Worm (Caenorhabditis elegans) whole organism, young adult: Measurements from ENCODE around the gene sqv-3.

Experiments used
- F23B12.7 ChIP-seq: sonication (generic microtip); optimal IDR thresholded peaks from 2 replicates; lab custom pipeline; 2017; ENCODE audit warnings: missing genetic modification characterization, mild to moderate bottlenecking, missing compliant biosample characterization, antibody characterized with exemption, moderate library complexity; ENCODE audit not compliant: insufficient read depth
- F33H1.4 ChIP-seq: fragments of 200-800 bp; sonication (Bioruptor generic); IDR thresholded peaks from 2 replicates; pipeline ENCODE4 v1.3.6; 2022; ENCODE audit warnings: missing genetic modification reagents, missing genetic modification characterization, missing compliant biosample characterization
- F49E8.2 ChIP-seq: sonication (generic microtip); optimal IDR thresholded peaks from 3 replicates; lab custom pipeline; 2017; ENCODE audit warnings: missing genetic modification characterization, mild to moderate bottlenecking, missing compliant biosample characterization, antibody characterized with exemption, moderate library complexity; ENCODE audit not compliant: insufficient read depth
- F52B5.7 ChIP-seq: sonication (generic microtip); optimal IDR thresholded peaks from 2 replicates; lab custom pipeline; 2016; ENCODE audit warnings: mild to moderate bottlenecking, missing genetic modification characterization, missing compliant biosample characterization
- F57C9.4 ChIP-seq: sonication (generic microtip); optimal IDR thresholded peaks from 2 replicates; lab custom pipeline; 2017; ENCODE audit warnings: mild to moderate bottlenecking, missing genetic modification characterization, missing compliant biosample characterization
- K11D2.4 ChIP-seq: fragments of 200-800 bp; sonication (Bioruptor generic); IDR thresholded peaks from 2 replicates; pipeline ENCODE4 v1.3.6; 2022; ENCODE audit warnings: missing genetic modification reagents, missing genetic modification characterization, missing compliant biosample characterization
- K12H6.12 ChIP-seq: fragments of 200-800 bp; sonication (Bioruptor generic); optimal IDR thresholded peaks from 2 replicates; lab custom pipeline; 2018; ENCODE audit warnings: mild to moderate bottlenecking, missing genetic modification characterization, missing compliant biosample characterization
- Y53F4B.3 ChIP-seq: fragments of 200-800 bp; sonication (Bioruptor generic); IDR thresholded peaks from 2 replicates; pipeline ENCODE4 v1.3.6; 2022; ENCODE audit warnings: missing genetic modification reagents, missing genetic modification characterization, missing compliant biosample characterization
- Y67H2A.10 ChIP-seq: fragments of 200-800 bp; sonication (Bioruptor generic); conservative IDR thresholded peaks from 2 replicates; pipeline ENCODE4 v1.3.6; 2022; ENCODE audit warnings: missing genetic modification reagents, missing genetic modification characterization, missing compliant biosample characterization
- ZK185.1 ChIP-seq: sonication (generic microtip); optimal IDR thresholded peaks from 2 replicates; lab custom pipeline; 2016; ENCODE audit warnings: mild to moderate bottlenecking, missing genetic modification characterization, missing compliant biosample characterization; ENCODE audit not compliant: poor library complexity, severe bottlenecking
- akir-1 ChIP-seq: fragments of 200-800 bp; sonication (Bioruptor generic); optimal IDR thresholded peaks from 2 replicates; lab custom pipeline; 2018; ENCODE audit warnings: mild to moderate bottlenecking, missing genetic modification characterization, moderate library complexity, missing compliant biosample characterization
- aptf-2 ChIP-seq: fragments of 200-800 bp; sonication (Bioruptor generic); conservative IDR thresholded peaks from 2 replicates; pipeline ENCODE4 v1.3.6; 2022; ENCODE audit warnings: missing genetic modification reagents, missing genetic modification characterization, missing compliant biosample characterization
- attf-6 ChIP-seq: fragments of 200-800 bp; sonication (Bioruptor generic); IDR thresholded peaks from 2 replicates; pipeline ENCODE4 v1.3.6; 2022; ENCODE audit warnings: missing genetic modification reagents, missing genetic modification characterization, missing compliant biosample characterization
- bed-2 ChIP-seq: fragments of 200-800 bp; sonication (Bioruptor generic); IDR thresholded peaks from 2 replicates; pipeline ENCODE4 v1.3.6; 2022; ENCODE audit warnings: missing genetic modification reagents, missing genetic modification characterization, missing compliant biosample characterization
- ccch-3 ChIP-seq: fragments of 200-800 bp; sonication (Bioruptor generic); optimal IDR thresholded peaks from 2 replicates; lab custom pipeline; 2018; ENCODE audit warnings: mild to moderate bottlenecking, missing genetic modification characterization, missing compliant biosample characterization
- cebp-2 ChIP-seq: fragments of 200-800 bp; sonication (Bioruptor generic); IDR thresholded peaks from 2 replicates; pipeline ENCODE4 v1.3.6; 2022; ENCODE audit warnings: missing genetic modification characterization, missing compliant biosample characterization
- ceh-100 ChIP-seq: fragments of 200-800 bp; sonication (Bioruptor generic); IDR thresholded peaks from 2 replicates; pipeline ENCODE4 v1.3.6; 2022; ENCODE audit warnings: missing genetic modification reagents, missing genetic modification characterization, missing compliant biosample characterization
- ceh-58 ChIP-seq: fragments of 200-800 bp; sonication (Bioruptor generic); IDR thresholded peaks from 2 replicates; pipeline ENCODE4 v1.3.6; 2022; ENCODE audit warnings: missing genetic modification characterization, missing compliant biosample characterization
- ceh-91 ChIP-seq: fragments of 200-800 bp; sonication (Bioruptor generic); IDR thresholded peaks from 2 replicates; pipeline ENCODE4 v1.3.6; 2022; ENCODE audit warnings: missing genetic modification reagents, missing genetic modification characterization, missing compliant biosample characterization
- die-1 ChIP-seq: sonication (generic microtip); optimal IDR thresholded peaks from 2 replicates; lab custom pipeline; 2016; ENCODE audit warnings: missing genotype, mild to moderate bottlenecking, missing genetic modification characterization, missing compliant biosample characterization
- dox-1 ChIP-seq: fragments of 200-800 bp; sonication (Bioruptor generic); IDR thresholded peaks from 2 replicates; pipeline ENCODE4 v1.3.6; 2022; ENCODE audit warnings: missing genetic modification reagents, missing genetic modification characterization, missing compliant biosample characterization
- dpl-1 ChIP-seq: fragments of 150-350 bp; optimal IDR thresholded peaks from 2 replicates; lab custom pipeline; 2014; ENCODE audit warnings: missing biosample characterization, missing genetic modification reagents, missing genetic modification characterization
- egrh-3 ChIP-seq: fragments of 200-800 bp; sonication (Bioruptor generic); IDR thresholded peaks from 2 replicates; pipeline ENCODE4 v1.3.6; 2022; ENCODE audit warnings: missing genetic modification reagents, missing genetic modification characterization, missing compliant biosample characterization
- ets-4 ChIP-seq: fragments of 200-800 bp; sonication (Bioruptor generic); optimal IDR thresholded peaks from 2 replicates; lab custom pipeline; 2018; ENCODE audit warnings: mild to moderate bottlenecking, missing genetic modification characterization, missing compliant biosample characterization
- gei-17 ChIP-seq: fragments of 200-800 bp; sonication (Bioruptor generic); optimal IDR thresholded peaks from 2 replicates; lab custom pipeline; 2018; ENCODE audit warnings: mild to moderate bottlenecking, missing genetic modification characterization, missing compliant biosample characterization
- him-1 ChIP-seq: sonication (generic microtip); optimal IDR thresholded peaks from 2 replicates; lab custom pipeline; 2016; ENCODE audit warnings: missing genotype, missing genetic modification reagents, missing genetic modification characterization, missing compliant biosample characterization
- hsf-1 ChIP-seq: fragments of 200-800 bp; sonication (Bioruptor generic); IDR thresholded peaks from 2 replicates; pipeline ENCODE4 v1.3.6; 2022; ENCODE audit warnings: missing genetic modification reagents, missing genetic modification characterization, missing compliant biosample characterization
- lag-1 ChIP-seq: fragments of 200-800 bp; sonication (Bioruptor generic); IDR thresholded peaks from 2 replicates; pipeline ENCODE4 v1.3.6; 2022; ENCODE audit warnings: missing genetic modification reagents, missing genetic modification characterization, missing compliant biosample characterization
- lin-26 ChIP-seq: fragments of 200-800 bp; sonication (Bioruptor generic); IDR thresholded peaks from 2 replicates; pipeline ENCODE4 v1.3.6; 2022; ENCODE audit warnings: missing genetic modification reagents, missing genetic modification characterization, missing compliant biosample characterization
- lir-1 ChIP-seq: fragments of 200-800 bp; sonication (Bioruptor generic); conservative IDR thresholded peaks from 2 replicates; pipeline ENCODE4 v1.3.6; 2022; ENCODE audit warnings: missing genetic modification reagents, missing genetic modification characterization, missing compliant biosample characterization
- madf-10 ChIP-seq: sonication (generic microtip); optimal IDR thresholded peaks from 2 replicates; lab custom pipeline; 2016; ENCODE audit warnings: mild to moderate bottlenecking, missing genetic modification characterization, missing compliant biosample characterization
- madf-8 ChIP-seq: fragments of 200-800 bp; sonication (Bioruptor generic); conservative IDR thresholded peaks from 2 replicates; pipeline ENCODE4 v1.3.6; 2022; ENCODE audit warnings: missing genetic modification reagents, missing genetic modification characterization, missing compliant biosample characterization
- mcd-1 ChIP-seq: fragments of 200-800 bp; sonication (Bioruptor generic); IDR thresholded peaks from 2 replicates; pipeline ENCODE4 v1.3.6; 2022; ENCODE audit warnings: missing genetic modification reagents, missing genetic modification characterization, missing compliant biosample characterization
- mxl-1 ChIP-seq: sonication (generic microtip); optimal IDR thresholded peaks from 2 replicates; lab custom pipeline; 2016; ENCODE audit warnings: missing genetic modification characterization, missing compliant biosample characterization
- nfyb-1 ChIP-seq: fragments of 200-800 bp; sonication (Bioruptor generic); IDR thresholded peaks from 2 replicates; pipeline ENCODE4 v1.3.6; 2022; ENCODE audit warnings: missing genetic modification reagents, missing genetic modification characterization, missing compliant biosample characterization
- nhr-120 ChIP-seq: fragments of 200-800 bp; sonication (Bioruptor generic); IDR thresholded peaks from 2 replicates; pipeline ENCODE4 v1.3.6; 2022; ENCODE audit warnings: missing genetic modification characterization, missing compliant biosample characterization
- nhr-80 ChIP-seq: sonication (generic microtip); optimal IDR thresholded peaks from 2 replicates; lab custom pipeline; 2016; ENCODE audit warnings: missing genetic modification characterization, missing compliant biosample characterization
- nhr-90 ChIP-seq: sonication (generic microtip); optimal IDR thresholded peaks from 2 replicates; lab custom pipeline; 2016; ENCODE audit warnings: missing genotype, mild to moderate bottlenecking, missing genetic modification characterization, missing compliant biosample characterization
- pbrm-1 ChIP-seq: fragments of 200-800 bp; sonication (Bioruptor generic); IDR thresholded peaks from 2 replicates; pipeline ENCODE4 v1.3.6; 2022; ENCODE audit warnings: missing genetic modification reagents, missing genetic modification characterization, missing compliant biosample characterization
- rec-8 ChIP-seq, 2 experiments: sonication (generic microtip); optimal IDR thresholded peaks; 2 replicates each; lab custom pipeline; 2016; ENCODE audit warnings: mild to moderate bottlenecking in 2 of 2, missing genetic modification characterization in 2 of 2, missing genetic modification reagents in 2 of 2, missing genotype in 2 of 2, missing biosample characterization in 1 of 2, missing compliant biosample characterization in 1 of 2, moderate library complexity in 1 of 2
- sdz-38 ChIP-seq: sonication (generic microtip); optimal IDR thresholded peaks from 2 replicates; lab custom pipeline; 2016; ENCODE audit warnings: missing genotype, missing genetic modification characterization, missing compliant biosample characterization
- snpc-1.1 ChIP-seq: sonication (generic microtip); optimal IDR thresholded peaks from 2 replicates; lab custom pipeline; 2017; ENCODE audit warnings: missing genetic modification characterization, mild to moderate bottlenecking, missing compliant biosample characterization, antibody characterized with exemption, moderate library complexity, missing genotype, missing genetic modification reagents; ENCODE audit not compliant: insufficient read depth
- snpc-1.3 ChIP-seq: sonication (generic microtip); optimal IDR thresholded peaks from 2 replicates; lab custom pipeline; 2017; ENCODE audit warnings: missing genetic modification characterization, mild to moderate bottlenecking, missing compliant biosample characterization, antibody characterized with exemption, moderate library complexity, missing genotype, missing genetic modification reagents; ENCODE audit not compliant: insufficient read depth
- snpc-4 ChIP-seq, 5 experiments: fragments of 150-350 bp in 1 of 5; sonication (generic microtip) in 4 of 5; optimal IDR thresholded peaks; 2 replicates each; lab custom pipeline; 2014 to 2018; ENCODE audit warnings: missing genetic modification characterization in 5 of 5, missing biosample characterization in 3 of 5, antibody characterized with exemption in 2 of 5, mild to moderate bottlenecking in 2 of 5, missing compliant biosample characterization in 2 of 5, missing genotype in 2 of 5, moderate library complexity in 2 of 5, missing genetic modification reagents in 1 of 5
- xnd-1 ChIP-seq: sonication (generic microtip); optimal IDR thresholded peaks from 2 replicates; lab custom pipeline; 2016; ENCODE audit warnings: missing genotype, missing genetic modification reagents, missing genetic modification characterization, missing compliant biosample characterization
- ztf-26 ChIP-seq: sonication (generic microtip); optimal IDR thresholded peaks from 2 replicates; lab custom pipeline; 2017; ENCODE audit warnings: missing genetic modification characterization, missing compliant biosample characterization
- ztf-28 ChIP-seq: fragments of 200-800 bp; sonication (Bioruptor generic); IDR thresholded peaks from 2 replicates; pipeline ENCODE4 v1.3.6; 2022; ENCODE audit warnings: missing genetic modification reagents, missing genetic modification characterization, missing compliant biosample characterization
- ztf-6 ChIP-seq: fragments of 200-800 bp; sonication (Bioruptor generic); IDR thresholded peaks from 2 replicates; pipeline ENCODE4 v1.3.6; 2022; ENCODE audit warnings: missing genetic modification reagents, missing genetic modification characterization, missing compliant biosample characterization

Gene sqv-3

DNA sequence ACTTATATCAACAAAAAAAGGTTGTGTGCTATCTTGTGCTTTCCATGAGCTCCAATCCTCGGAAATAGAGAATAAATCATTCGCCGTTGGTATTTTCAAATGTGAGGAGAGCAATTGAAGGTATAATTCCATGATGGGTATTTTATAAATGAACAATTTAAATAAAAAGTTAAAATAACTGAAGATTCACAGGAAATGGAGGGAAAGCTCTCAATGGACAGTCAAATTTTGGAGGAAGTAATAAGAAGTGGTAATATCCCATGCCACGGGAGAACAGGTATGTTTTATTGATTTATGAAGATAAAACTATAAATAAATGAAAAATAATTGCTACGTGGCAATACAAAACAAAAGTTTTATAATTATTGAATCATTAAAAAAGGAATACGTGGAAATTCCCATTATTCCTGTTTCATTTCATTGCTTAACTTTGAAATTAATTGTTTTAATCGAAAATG, 3.0 kb upstream of the sqv-3 start (continued):
- TF ChIP-seq dpl-1 (GFP tag; lab: Kevin White, UChicago) (no peak), madf-10 (no peak), snpc-1.3 (tag; lab: Kevin White, UChicago) (no peak), snpc-4 (GFP tag; optimal IDR thresholded peaks at IDR 0.05; lab: Kevin White, UChicago) (no peak), snpc-4 (tag; optimal IDR thresholded peaks at IDR 0.05; lab: Kevin White, UChicago) (peak in 1 of 4 experiments; percentile 2), snpc-1.1 (no peak), F57C9.4 (peak; percentile 80), ceh-58 (GFP tag; lab: Robert Waterston, UW) (0 out of 2 replicates have a peak, but pooled peaks have one; percentile 60), gei-17 (peak; percentile 3), lag-1 (GFP tag; lab: Robert Waterston, UW) (no peak), attf-6 (GFP tag; lab: Robert Waterston, UW) (no peak), cebp-2 (GFP tag; lab: Robert Waterston, UW) (0 out of 2 replicates have a peak, but pooled peaks have one; percentile 36), lin-26 (no peak), ztf-6 (GFP tag; lab: Robert Waterston, UW) (no peak), xnd-1 (tag; lab: Kevin White, UChicago) (no peak), mxl-1 (tag; lab: Kevin White, UChicago) (no peak), ceh-91 (no peak), die-1 (tag; lab: Kevin White, UChicago) (no peak), pbrm-1 (0 out of 2 replicates have a peak, but pooled peaks have one; percentile 15), K12H6.12 (no peak), nhr-80 (tag; lab: Kevin White, UChicago) (no peak), mcd-1 (GFP tag; lab: Robert Waterston, UW) (no peak), rec-8 (tag; optimal IDR thresholded peaks at IDR 0.05; lab: Kevin White, UChicago) (no peak), nhr-90 (tag; lab: Kevin White, UChicago) (no peak), him-1 (tag; lab: Kevin White, UChicago) (no peak), egrh-3 (no peak), sdz-38 (no peak), akir-1 (GFP tag; lab: Kevin White, UChicago) (no peak), Y53F4B.3 (GFP tag; lab: Robert Waterston, UW) (no peak), ets-4 (GFP tag; lab: Kevin White, UChicago) (no peak), madf-8 (GFP tag; lab: Robert Waterston, UW) (no peak), ZK185.1 (tag; lab: Kevin White, UChicago) (no peak), dox-1 (GFP tag; lab: Robert Waterston, UW) (no peak), nhr-120 (GFP tag; lab: Robert Waterston, UW) (no peak), F33H1.4 (GFP tag; lab: Robert Waterston, UW) (no peak), aptf-2 (GFP tag; lab: Robert Waterston, UW) (no peak), ccch-3 (GFP tag; lab: Kevin White, UChicago) (no peak), bed-2 (GFP tag; lab: Robert Waterston, UW) (no peak), nfyb-1 (GFP tag; lab: Robert Waterston, UW) (no peak), F52B5.7 (tag; lab: Kevin White, UChicago) (no peak), F23B12.7 (tag; lab: Kevin White, UChicago) (no peak), ztf-28 (no peak), Y67H2A.10 (no peak), K11D2.4 (GFP tag; lab: Robert Waterston, UW) (no peak), lir-1 (GFP tag; lab: Robert Waterston, UW) (no peak), ztf-26 (tag; lab: Kevin White, UChicago) (no peak), hsf-1 (GFP tag; lab: Robert Waterston, UW) (0 out of 2 replicates have a peak, but pooled peaks have one; percentile 54), ceh-100 (GFP tag; lab: Robert Waterston, UW) (no peak; the same call in 1 of the 2 replicates), F49E8.2 (tag; lab: Kevin White, UChicago) (peak; percentile 24)
